Fruit fly (Drosophila melanogaster) whole organism, embryonic: ENCODE results near the gene CG2059.

Experiments
- Atf3 ChIP-seq: fragments of 200-800 bp; sonication (Bioruptor generic); optimal IDR thresholded peaks from 3 replicates; lab custom pipeline; 2016; ENCODE audit warnings: missing biosample characterization, missing genetic modification characterization
- B-H2 ChIP-seq: fragments of 200-800 bp; sonication (Bioruptor generic); optimal IDR thresholded peaks from 2 replicates; lab custom pipeline; 2018; ENCODE audit warnings: missing biosample characterization, mild to moderate bottlenecking, missing genetic modification characterization
- CG10274 ChIP-seq: fragments of 200-800 bp; sonication (Bioruptor generic); optimal IDR thresholded peaks from 3 replicates; lab custom pipeline; 2017; ENCODE audit warnings: missing biosample characterization, mild to moderate bottlenecking, missing genetic modification characterization
- CG11085 ChIP-seq: fragments of 200-800 bp; sonication (Bioruptor generic); IDR thresholded peaks from 2 replicates; pipeline ENCODE4 v1.3.6; 2022; ENCODE audit warnings: missing biosample characterization, missing genetic modification characterization
- CG14441 ChIP-seq: fragments of 200-800 bp; sonication (Bioruptor generic); IDR thresholded peaks from 2 replicates; pipeline ENCODE4 v1.3.6; 2022; ENCODE audit warnings: missing biosample characterization, missing genetic modification characterization
- CG17612 ChIP-seq: fragments of 200-800 bp; sonication (Bioruptor generic); IDR thresholded peaks from 2 replicates; pipeline ENCODE4 v1.3.6; 2022; ENCODE audit warnings: missing biosample characterization, missing genetic modification characterization
- CG18764 ChIP-seq: fragments of 200-800 bp; sonication (Bioruptor generic); optimal IDR thresholded peaks from 3 replicates; lab custom pipeline; 2016; ENCODE audit warnings: missing biosample characterization, missing genetic modification characterization
- CG2116 ChIP-seq: fragments of 200-800 bp; sonication (Bioruptor generic); optimal IDR thresholded peaks from 3 replicates; lab custom pipeline; 2018; ENCODE audit warnings: missing biosample characterization, mild to moderate bottlenecking, missing genetic modification characterization
- CG30431 ChIP-seq: fragments of 200-800 bp; sonication (Bioruptor generic); optimal IDR thresholded peaks from 2 replicates; lab custom pipeline; 2017; ENCODE audit warnings: missing biosample characterization, missing genetic modification characterization
- CG3163 ChIP-seq: fragments of 200-800 bp; sonication (Bioruptor generic); optimal IDR thresholded peaks from 3 replicates; lab custom pipeline; 2016; ENCODE audit warnings: missing biosample characterization, missing genetic modification characterization
- CG32772 ChIP-seq: fragments of 200-800 bp; sonication (Bioruptor generic); IDR thresholded peaks from 2 replicates; pipeline ENCODE4 v1.3.6; 2022; ENCODE audit warnings: missing biosample characterization, missing genetic modification characterization
- CG3726 ChIP-seq: fragments of 200-800 bp; sonication (Bioruptor generic); IDR thresholded peaks from 3 replicates; pipeline ENCODE4, ENCODE4 v1.3.6; 2022; ENCODE audit warnings: missing biosample characterization, missing genetic modification characterization
- CG3995 ChIP-seq: fragments of 200-800 bp; sonication (Bioruptor generic); optimal IDR thresholded peaks from 3 replicates; lab custom pipeline; 2016; ENCODE audit warnings: missing biosample characterization, missing genetic modification characterization
- CG4617 ChIP-seq: fragments of 200-800 bp; sonication (Bioruptor generic); optimal IDR thresholded peaks from 3 replicates; lab custom pipeline; 2016; ENCODE audit warnings: missing biosample characterization, missing genetic modification characterization, borderline replicate concordance
- CG8290 ChIP-seq, 3 experiments: fragments of 200-800 bp; sonication (Bioruptor generic); optimal IDR thresholded peaks; 2 replicates each; lab custom pipeline; 2016 to 2019; ENCODE audit warnings: missing biosample characterization in 3 of 3, missing genetic modification characterization in 3 of 3, mild to moderate bottlenecking in 2 of 3, moderate library complexity in 1 of 3
- CTCF ChIP-seq: fragments of 200-800 bp; sonication (Bioruptor generic); optimal IDR thresholded peaks from 2 replicates; lab custom pipeline; 2017; ENCODE audit warnings: missing biosample characterization, mild to moderate bottlenecking, missing genetic modification characterization, moderate library complexity
- CkIIα-i1 ChIP-seq: fragments of 200-800 bp; sonication (Bioruptor generic); IDR thresholded peaks from 2 replicates; pipeline ENCODE4 v1.3.6; 2022; ENCODE audit warnings: missing biosample characterization, missing genetic modification characterization
- Dbx ChIP-seq: fragments of 200-800 bp; sonication (Bioruptor generic); IDR thresholded peaks from 3 replicates; pipeline ENCODE4 v1.3.6; 2022; ENCODE audit warnings: missing biosample characterization, missing genetic modification characterization
- Dfd ChIP-seq, 2 experiments: fragments of >200 bp; optimal IDR thresholded peaks; 2 replicates each; lab custom pipeline; 2017; ENCODE audit warnings: missing biosample characterization in 2 of 2, missing genetic modification characterization in 2 of 2
- Drgx ChIP-seq: fragments of 200-800 bp; sonication (Bioruptor generic); IDR thresholded peaks from 2 replicates; pipeline ENCODE4 v1.3.6; 2022; ENCODE audit warnings: missing biosample characterization, missing genetic modification characterization
- Gug ChIP-seq: fragments of 200-800 bp; sonication (Bioruptor generic); IDR thresholded peaks from 4 replicates; pipeline ENCODE4 v1.3.6; 2022; ENCODE audit warnings: missing biosample characterization, missing genetic modification characterization
- H15 ChIP-seq: fragments of 200-800 bp; sonication (Bioruptor generic); IDR thresholded peaks from 3 replicates; pipeline ENCODE4 v1.3.6; 2022; ENCODE audit warnings: missing biosample characterization, missing genetic modification characterization
- HLHmδ ChIP-seq: fragments of 200-800 bp; sonication (Bioruptor generic); optimal IDR thresholded peaks from 2 replicates; lab custom pipeline; 2018; ENCODE audit warnings: missing biosample characterization, mild to moderate bottlenecking, missing genetic modification characterization, moderate library complexity
- Hmx ChIP-seq: fragments of 200-800 bp; sonication (Bioruptor generic); optimal IDR thresholded peaks from 2 replicates; lab custom pipeline; 2016; ENCODE audit warnings: missing biosample characterization, missing genetic modification characterization
- Lpt ChIP-seq: fragments of >200 bp; optimal IDR thresholded peaks from 2 replicates; lab custom pipeline; 2018; ENCODE audit warnings: missing biosample characterization, missing genetic modification characterization
- MESR4 ChIP-seq: fragments of 200-800 bp; sonication (Bioruptor generic); optimal IDR thresholded peaks from 2 replicates; lab custom pipeline; 2018; ENCODE audit warnings: missing biosample characterization, mild to moderate bottlenecking, missing genetic modification characterization, moderate library complexity
- Optix ChIP-seq: fragments of 200-800 bp; sonication (Bioruptor generic); IDR thresholded peaks from 3 replicates; pipeline ENCODE4 v1.3.6; 2022; ENCODE audit warnings: missing biosample characterization, missing genetic modification characterization
- Poxn ChIP-seq: fragments of 200-800 bp; sonication (Bioruptor generic); IDR thresholded peaks from 2 replicates; pipeline ENCODE4 v1.3.6; 2022; ENCODE audit warnings: missing biosample characterization, missing genetic modification characterization
- Ptx1 ChIP-seq: fragments of 200-800 bp; sonication (Bioruptor generic); IDR thresholded peaks from 2 replicates; pipeline ENCODE4 v1.3.6; 2022; ENCODE audit warnings: missing biosample characterization, missing genetic modification characterization
- Rfx ChIP-seq: fragments of 200-800 bp; sonication (Bioruptor generic); IDR thresholded peaks from 2 replicates; pipeline ENCODE4 v1.3.6; 2022; ENCODE audit warnings: missing biosample characterization, missing genetic modification characterization
- Sin3A ChIP-seq: fragments of >200 bp; optimal IDR thresholded peaks from 2 replicates; lab custom pipeline; 2018
- TFAM ChIP-seq: fragments of 200-800 bp; sonication (Bioruptor generic); optimal IDR thresholded peaks from 2 replicates; lab custom pipeline; 2017; ENCODE audit warnings: missing biosample characterization, missing genetic modification characterization, inconsistent platforms
- chn ChIP-seq: fragments of 200-800 bp; sonication (Bioruptor generic); optimal IDR thresholded peaks from 2 replicates; lab custom pipeline; 2016; ENCODE audit warnings: missing biosample characterization, missing genetic modification characterization
- ci ChIP-seq: fragments of 200-800 bp; sonication (Bioruptor generic); IDR thresholded peaks from 3 replicates; pipeline ENCODE4 v1.3.6; 2022; ENCODE audit warnings: missing biosample characterization, missing genetic modification characterization
- crol ChIP-seq: fragments of 200-800 bp; sonication (Bioruptor generic); IDR thresholded peaks from 2 replicates; pipeline ENCODE4 v1.3.6; 2022; ENCODE audit warnings: missing biosample characterization, missing genetic modification characterization
- dan ChIP-seq: fragments of 200-800 bp; sonication (Bioruptor generic); IDR thresholded peaks from 2 replicates; pipeline ENCODE4 v1.3.6; 2022; ENCODE audit warnings: missing biosample characterization, missing genetic modification characterization
- dpn ChIP-seq, 2 experiments: fragments of 200-800 bp; sonication (Bioruptor generic); optimal IDR thresholded peaks; 3 replicates each; lab custom pipeline; 2016; ENCODE audit warnings: missing biosample characterization in 2 of 2, missing genetic modification characterization in 2 of 2
- esg ChIP-seq: fragments of 200-800 bp; sonication (Bioruptor generic); conservative IDR thresholded peaks from 2 replicates; pipeline ENCODE4 v1.3.6; 2022; ENCODE audit warnings: missing biosample characterization, missing genetic modification characterization
- fd3F ChIP-seq: fragments of 200-800 bp; sonication (Bioruptor generic); optimal IDR thresholded peaks from 2 replicates; lab custom pipeline; 2018; ENCODE audit warnings: missing biosample characterization, mild to moderate bottlenecking, missing genetic modification characterization, moderate library complexity
- gcm ChIP-seq: fragments of 200-800 bp; sonication (Bioruptor generic); optimal IDR thresholded peaks from 2 replicates; lab custom pipeline; 2019; ENCODE audit warnings: missing biosample characterization, mild to moderate bottlenecking, missing genetic modification characterization, moderate library complexity
- gem ChIP-seq: fragments of 200-800 bp; sonication (Bioruptor generic); optimal IDR thresholded peaks from 2 replicates; lab custom pipeline; 2019; ENCODE audit warnings: missing biosample characterization, mild to moderate bottlenecking, missing genetic modification characterization, moderate library complexity
- mld ChIP-seq: fragments of 200-800 bp; sonication (Bioruptor generic); IDR thresholded peaks from 3 replicates; pipeline ENCODE4 v1.3.6; 2022; ENCODE audit warnings: missing biosample characterization, missing genetic modification characterization; ENCODE audit not compliant: partially characterized antibody
- sc ChIP-seq, 3 experiments: fragments of >200 bp in 2 of 3; fragments of 200-800 bp in 1 of 3; sonication (Bioruptor generic) in 1 of 3; optimal IDR thresholded peaks; 2 replicates in 2 of 3; 3 replicates in 1 of 3; lab custom pipeline; 2017; ENCODE audit warnings: mild to moderate bottlenecking in 1 of 3, missing biosample characterization in 1 of 3, missing genetic modification characterization in 1 of 3, missing genetic modification reagents in 1 of 3
- sd ChIP-seq: fragments of 200-800 bp; sonication (Bioruptor generic); optimal IDR thresholded peaks from 3 replicates; lab custom pipeline; 2018; ENCODE audit warnings: missing biosample characterization, mild to moderate bottlenecking, missing genetic modification characterization, moderate library complexity
- sna ChIP-seq: fragments of 200-800 bp; sonication (Bioruptor generic); IDR thresholded peaks from 2 replicates; pipeline ENCODE4 v1.3.6; 2022; ENCODE audit warnings: missing biosample characterization, missing genetic modification characterization; ENCODE audit not compliant: partially characterized antibody
- tap ChIP-seq: fragments of 200-800 bp; optimal IDR thresholded peaks from 3 replicates; lab custom pipeline; 2019; ENCODE audit warnings: missing biosample characterization, mild to moderate bottlenecking, missing genetic modification characterization, moderate library complexity
- tup ChIP-seq: fragments of 200-800 bp; sonication (Bioruptor generic); optimal IDR thresholded peaks from 2 replicates; lab custom pipeline; 2016; ENCODE audit warnings: missing biosample characterization, mild to moderate bottlenecking, missing genetic modification characterization, moderate library complexity
- wek ChIP-seq: fragments of 200-800 bp; sonication (Bioruptor generic); optimal IDR thresholded peaks from 3 replicates; lab custom pipeline; 2018; ENCODE audit warnings: missing biosample characterization, mild to moderate bottlenecking, missing genetic modification characterization, moderate library complexity
- z ChIP-seq: fragments of 200-800 bp; sonication (Bioruptor generic); IDR thresholded peaks from 3 replicates; pipeline ENCODE4 v1.3.6; 2022; ENCODE audit warnings: missing biosample characterization, missing genetic modification characterization

CG2059 gene

DNA sequence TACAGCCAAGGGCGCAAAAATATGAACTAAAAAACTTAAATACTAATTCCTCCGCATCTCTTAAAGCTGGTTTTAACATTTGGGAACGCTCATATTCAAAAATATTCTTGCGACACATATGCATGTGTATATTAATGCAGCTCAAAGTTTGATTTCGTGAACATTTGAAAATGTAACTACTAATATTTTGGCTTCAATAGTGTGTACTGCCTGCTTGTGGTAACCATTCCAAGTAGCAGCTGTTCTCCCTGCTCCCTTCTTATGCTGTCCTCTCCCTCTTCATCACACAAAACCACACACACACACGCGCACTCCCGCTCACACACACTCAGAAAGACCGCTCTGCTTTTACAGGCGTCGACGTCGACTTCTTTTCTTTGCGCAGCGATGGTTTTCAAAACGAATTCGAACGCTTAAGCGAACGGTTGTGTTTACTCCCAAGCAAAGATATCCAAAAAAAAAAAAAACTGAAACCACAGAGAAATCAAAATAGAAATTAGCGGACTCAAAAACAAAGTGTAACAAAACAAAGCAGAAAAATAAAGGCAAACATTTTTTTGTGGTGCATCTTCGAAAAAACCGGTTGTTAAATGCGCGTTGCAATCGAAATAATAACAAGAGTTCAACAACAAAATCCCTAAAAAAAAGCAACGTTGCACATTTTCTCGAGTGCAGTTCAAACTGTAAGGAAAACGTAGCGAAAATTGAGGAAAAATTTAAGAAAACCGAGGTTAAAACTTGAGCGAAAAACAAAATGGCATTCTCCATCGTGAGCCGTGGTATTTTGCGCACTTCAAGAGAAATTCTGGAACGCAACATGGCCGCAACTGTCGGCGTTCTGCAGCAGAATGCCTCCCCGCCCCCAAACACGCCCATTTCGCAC, 51.0 kb downstream of the CG2059 start, which contains the start of gene CBP (continued):
- TF ChIP-seq sna (GFP tag; lab: Robert Waterston, UW) (no peak), Hmx (peak; percentile 85), z (peak; percentile 75; the same call in 2 of the 3 replicates), CG3163 (GFP tag; lab: Kevin White, UChicago) (peak; percentile 88), HLHmδ (GFP tag; lab: Kevin White, UChicago) (no peak), Atf3 (GFP tag; lab: Kevin White, UChicago) (peak; percentile 96), Poxn (peak; percentile 67), Dfd (GFP tag; optimal IDR thresholded peaks at IDR 0.05; lab: Kevin White, UChicago) (no peak), wek (GFP tag; lab: Kevin White, UChicago) (peak; percentile 93), gcm (peak; percentile 99), CG2116 (GFP tag; lab: Kevin White, UChicago) (peak; percentile 83), CG3726 (GFP tag; lab: Robert Waterston, UW) (peak; percentile 95), TFAM (GFP tag; lab: Kevin White, UChicago) (peak; percentile 90), sc (optimal IDR thresholded peaks at IDR 0.05; lab: Kevin White, UChicago) (no peak), sc (GFP tag; optimal IDR thresholded peaks at IDR 0.05; lab: Kevin White, UChicago) (peak; percentile 99), CG32772 (GFP tag; lab: Robert Waterston, UW) (peak; percentile 95), CG4617 (GFP tag; lab: Kevin White, UChicago) (peak; percentile 95), CG11085 (peak; percentile 83), dan (GFP tag; lab: Robert Waterston, UW) (peak; percentile 89; the same call in 1 of the 2 replicates), Gug (GFP tag; lab: Robert Waterston, UW) (peak; percentile 93), CG14441 (GFP tag; lab: Robert Waterston, UW) (peak; percentile 93), CG18764 (GFP tag; lab: Kevin White, UChicago) (peak; percentile 95), CTCF (GFP tag; lab: Kevin White, UChicago) (peak; percentile 77), Rfx (GFP tag; lab: Robert Waterston, UW) (peak; percentile 93), fd3F (peak; percentile 94), CG10274 (GFP tag; lab: Kevin White, UChicago) (peak; percentile 88), Optix (peak; percentile 97), CG8290 (GFP tag; optimal IDR thresholded peaks at IDR 0.05; lab: Kevin White, UChicago) (peak; percentile 97), CG8290 (tag; optimal IDR thresholded peaks at IDR 0.05; lab: Kevin White, UChicago) (peak; percentile 94 to 98), esg (GFP tag; lab: Robert Waterston, UW) (peak; percentile 95), Dbx (peak; percentile 85), Sin3A (no peak), CG17612 (GFP tag; lab: Robert Waterston, UW) (peak; percentile 86), B-H2 (peak; percentile 85), tap (tag; lab: Kevin White, UChicago) (peak; percentile 98), CG30431 (GFP tag; lab: Kevin White, UChicago) (peak; percentile 98), tup (peak; percentile 94), MESR4 (GFP tag; lab: Kevin White, UChicago) (peak; percentile 81), sd (tag; lab: Kevin White, UChicago) (peak; percentile 90), crol (GFP tag; lab: Robert Waterston, UW) (peak; percentile 95), gem (tag; lab: Kevin White, UChicago) (peak; percentile 99), Ptx1 (GFP tag; lab: Robert Waterston, UW) (peak; percentile 97), Drgx (GFP tag; lab: Robert Waterston, UW) (peak; percentile 90), dpn (GFP tag; optimal IDR thresholded peaks at IDR 0.05; lab: Kevin White, UChicago) (peak; percentile 97 to 98), Lpt (GFP tag; lab: Kevin White, UChicago) (no peak), ci (GFP tag; lab: Robert Waterston, UW) (peak; percentile 98), H15 (peak; percentile 94), CG3995 (GFP tag; lab: Kevin White, UChicago) (peak; percentile 62), CkIIα-i1 (GFP tag; lab: Robert Waterston, UW) (0 out of 2 replicates have a peak, but pooled peaks have one; percentile 53), mld (GFP tag; lab: Robert Waterston, UW) (no peak), chn (peak; percentile 98)
